Fruit fly (Drosophila melanogaster): ENCODE results near the gene CG13308.

The CG13308 gene

dm6 chr3L:8788445-8788844 is 19.9 kb upstream of the CG13308 start, which contains the start of gene Acbp5:
TSS of gene Acbp5 (minus strand) at chr3L:8788545.
- no peak for TF ChIP-seq noc (tag; optimal IDR thresholded peaks at IDR 0.05)

- no peak for TF ChIP-seq noc (tag; optimal IDR thresholded peaks at IDR 0.05)
These were observed 10.2 kb upstream of the CG13308 start for dm6 chr3L:8798129-8798528.

dm6 chr3L:8798539-8798938 is 9.8 kb upstream of the CG13308 start:
- TF ChIP-seq noc (tag; optimal IDR thresholded peaks at IDR 0.05): no peak

dm6 chr3L:8800432-8800831 is 7.9 kb upstream of the CG13308 start, which contains the start of gene CG13310:
TSS of gene CG13310 (minus strand) at chr3L:8800532.
- no peak for TF ChIP-seq noc (tag; optimal IDR thresholded peaks at IDR 0.05)

- no peak for TF ChIP-seq noc (tag; optimal IDR thresholded peaks at IDR 0.05)
These were observed 6.3 kb upstream of the CG13308 start, which contains the start of the genes CG13311 and CG34426 for dm6 chr3L:8802064-8802463. TSS of gene CG13311 (minus strand) at chr3L:8802164. TSS of gene CG34426 (plus strand) at chr3L:8802463.

- TF ChIP-seq noc (tag; optimal IDR thresholded peaks at IDR 0.05): no peak
These were observed 4.1 kb upstream of the CG13308 start, which contains the start of the genes CG32023 and CG34427 for dm6 chr3L:8804082-8804814. TSS of gene CG32023 (minus strand) at chr3L:8804182. TSS of gene CG34427 (plus strand) at chr3L:8804764.

dm6 chr3L:8807113-8807651 is 1.2 kb upstream of the CG13308 start, which contains the start of the genes CG13312 and CG32024:
TSS of gene CG13312 (minus strand) at chr3L:8807213.
TSS of gene CG32024 (plus strand) at chr3L:8807601.
- TF ChIP-seq noc (tag; optimal IDR thresholded peaks at IDR 0.05): no peak

- TF ChIP-seq noc (tag; optimal IDR thresholded peaks at IDR 0.05): no peak
These were observed 1.8 kb downstream of the CG13308 start, which contains the start of gene CG13309 for dm6 chr3L:8810095-8810494. TSS of gene CG13309 (plus strand) at chr3L:8810395.

- no peak for TF ChIP-seq noc (tag; optimal IDR thresholded peaks at IDR 0.05)
These were observed 5.1 kb downstream of the CG13308 start for dm6 chr3L:8813484-8813883.

dm6 chr3L:8819441-8819840 is 11.1 kb downstream of the CG13308 start:
- no peak for TF ChIP-seq noc (tag; optimal IDR thresholded peaks at IDR 0.05)

- TF ChIP-seq noc (tag; optimal IDR thresholded peaks at IDR 0.05): no peak
These were observed 13.6 kb downstream of the CG13308 start for dm6 chr3L:8821708-8822660.

dm6 chr3L:8822881-8823435 is 14.6 kb downstream of the CG13308 start:
- no peak for TF ChIP-seq noc (tag; optimal IDR thresholded peaks at IDR 0.05)

- TF ChIP-seq noc (tag; optimal IDR thresholded peaks at IDR 0.05): no peak
These were observed 15.5 kb downstream of the CG13308 start for dm6 chr3L:8823730-8824374.

dm6 chr3L:8824403-8825029 is 16.2 kb downstream of the CG13308 start:
- no peak for TF ChIP-seq noc (tag; optimal IDR thresholded peaks at IDR 0.05)

dm6 chr3L:8825030-8825407 is 16.7 kb downstream of the CG13308 start:
- TF ChIP-seq noc (tag; optimal IDR thresholded peaks at IDR 0.05): no peak
